Worm (Caenorhabditis elegans): ENCODE measurements around the gene C45G9.4.

C45G9.4 gene

DNA sequence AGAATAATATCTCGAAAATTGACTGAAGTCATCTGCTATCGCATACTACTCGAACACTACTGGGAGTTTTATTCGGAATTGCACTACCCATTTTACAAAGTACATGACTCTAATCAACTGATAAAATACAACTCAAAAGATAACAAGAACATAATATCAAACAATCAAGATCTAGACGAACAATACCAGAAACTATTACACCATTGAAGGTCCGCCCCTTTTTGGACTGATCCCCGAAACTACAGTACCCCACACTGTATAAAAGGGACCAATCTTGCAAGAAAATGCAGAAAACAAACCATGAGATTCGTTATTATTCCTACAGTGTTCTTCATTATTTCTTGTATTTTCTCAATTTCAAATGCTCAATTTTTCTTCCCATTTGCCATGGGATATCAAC, 32.0 kb downstream of the C45G9.4 start, which contains the start of gene F54D8.10:
F54D8.10 (plus strand) TSS at position 301 of the 400 bp plus-strand sequence.
- TF ChIP-seq lin-39 (tag; optimal IDR thresholded peaks at IDR 0.05) = no peak
- TF ChIP-seq nhr-10 (tag; optimal IDR thresholded peaks at IDR 0.05) = no peak
- TF ChIP-seq blmp-1 (tag; optimal IDR thresholded peaks at IDR 0.05; ENCODE audit: insufficient read depth) = no peak
- no peak for TF ChIP-seq nhr-12 (tag; optimal IDR thresholded peaks at IDR 0.05)
- no peak for TF ChIP-seq ZK546.5 (tag; optimal IDR thresholded peaks at IDR 0.05)
- no peak for TF ChIP-seq sma-9 (GFP tag; optimal IDR thresholded peaks at IDR 0.05)
- TF ChIP-seq sma-9 (tag; optimal IDR thresholded peaks at IDR 0.05) = no peak
- TF ChIP-seq sma-3 (GFP tag; optimal IDR thresholded peaks at IDR 0.05) = no peak
- no peak for TF ChIP-seq nhr-11 (tag; optimal IDR thresholded peaks at IDR 0.05)
- TF ChIP-seq ztf-11 (tag; optimal IDR thresholded peaks at IDR 0.05) = no peak
- TF ChIP-seq fos-1 (tag; optimal IDR thresholded peaks at IDR 0.05) = no peak
- no peak for TF ChIP-seq ama-1 (optimal IDR thresholded peaks at IDR 0.05)
- no peak for TF ChIP-seq mdl-1 (tag; optimal IDR thresholded peaks at IDR 0.05)
- no peak for TF ChIP-seq lsy-2 (tag; optimal IDR thresholded peaks at IDR 0.05)
- no peak for TF ChIP-seq aly-2 (tag; optimal IDR thresholded peaks at IDR 0.05)
- TF ChIP-seq nhr-21 (tag; optimal IDR thresholded peaks at IDR 0.05) = no peak

DNA sequence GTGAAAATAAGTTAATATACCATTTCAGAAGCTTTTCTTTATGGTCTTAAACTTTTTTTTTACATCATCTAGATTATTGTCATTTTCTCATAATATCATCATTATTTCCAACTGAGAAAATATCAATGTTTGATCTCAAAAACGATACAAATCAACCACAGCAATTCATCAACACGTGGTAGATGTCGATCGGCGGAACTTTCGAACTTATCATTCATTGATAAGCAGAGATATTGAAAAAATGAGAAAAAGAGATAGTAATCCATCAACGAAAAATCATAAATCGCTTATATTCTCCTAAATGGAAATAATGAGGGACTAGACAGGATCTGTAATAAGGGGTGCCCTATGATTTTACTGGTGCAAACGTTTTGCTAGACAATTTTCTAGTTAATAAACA, 34.2 kb downstream of the C45G9.4 start:
- TF ChIP-seq nhr-6 (tag; optimal IDR thresholded peaks at IDR 0.05) = no peak
- TF ChIP-seq mab-5 (tag; optimal IDR thresholded peaks at IDR 0.05) = no peak
- no peak for TF ChIP-seq ztf-4 (tag; optimal IDR thresholded peaks at IDR 0.05)
- TF ChIP-seq crh-2 (tag; optimal IDR thresholded peaks at IDR 0.05) = peak; percentile 5
- TF ChIP-seq unc-62 (GFP tag; optimal IDR thresholded peaks at IDR 0.05) = no peak
- no peak for TF ChIP-seq ztf-1 (GFP tag; conservative IDR thresholded peaks at IDR 0.05)
- TF ChIP-seq nhr-25 (tag; optimal IDR thresholded peaks at IDR 0.05) = no peak
- TF ChIP-seq R02D3.7 (tag; optimal IDR thresholded peaks at IDR 0.05) = no peak
- TF ChIP-seq lsy-2 (tag; optimal IDR thresholded peaks at IDR 0.05) = peak in 1 of 2 experiments; percentile 1
- no peak for TF ChIP-seq ZK546.5 (tag; optimal IDR thresholded peaks at IDR 0.05)
- TF ChIP-seq sma-3 (GFP tag; optimal IDR thresholded peaks at IDR 0.05) = no peak
- TF ChIP-seq mbf-1 (tag; optimal IDR thresholded peaks at IDR 0.05) = no peak
- no peak for TF ChIP-seq lin-39 (tag; optimal IDR thresholded peaks at IDR 0.05)
- no peak for TF ChIP-seq Y55F3AM.14 (GFP tag; optimal IDR thresholded peaks at IDR 0.05)
- no peak for TF ChIP-seq aly-2 (tag; optimal IDR thresholded peaks at IDR 0.05)
- no peak for TF ChIP-seq alr-1 (tag; optimal IDR thresholded peaks at IDR 0.05)
- TF ChIP-seq blmp-1 (tag; optimal IDR thresholded peaks at IDR 0.05; ENCODE audit: insufficient read depth) = peak; percentile 46
- TF ChIP-seq nhr-23 (tag; optimal IDR thresholded peaks at IDR 0.05) = no peak
- no peak for TF ChIP-seq sem-4 (tag; optimal IDR thresholded peaks at IDR 0.05)
- TF ChIP-seq nhr-11 (tag; optimal IDR thresholded peaks at IDR 0.05) = no peak
- peak; percentile 17 for TF ChIP-seq fos-1 (tag; optimal IDR thresholded peaks at IDR 0.05)
- peak; percentile 82 for TF ChIP-seq nhr-21 (tag; optimal IDR thresholded peaks at IDR 0.05)
- no peak for TF ChIP-seq lin-11 (tag; optimal IDR thresholded peaks at IDR 0.05)
- no peak for TF ChIP-seq ceh-82 (tag; optimal IDR thresholded peaks at IDR 0.05)
- peak; percentile 94 for TF ChIP-seq sma-9 (GFP tag; optimal IDR thresholded peaks at IDR 0.05)
- TF ChIP-seq sma-9 (tag; optimal IDR thresholded peaks at IDR 0.05) = no peak
- TF ChIP-seq dmd-4 (tag; optimal IDR thresholded peaks at IDR 0.05) = no peak
- no peak for TF ChIP-seq unc-55 (GFP tag; optimal IDR thresholded peaks at IDR 0.05)
- peak in 1 of 2 experiments; percentile 33 for TF ChIP-seq mdl-1 (tag; optimal IDR thresholded peaks at IDR 0.05)
- no peak for TF ChIP-seq snpc-4 (tag; optimal IDR thresholded peaks at IDR 0.05)
- TF ChIP-seq peb-1 (tag; optimal IDR thresholded peaks at IDR 0.05) = no peak
- TF ChIP-seq ceh-16 (tag; optimal IDR thresholded peaks at IDR 0.05) = no peak
- no peak for TF ChIP-seq nhr-77 (tag; optimal IDR thresholded peaks at IDR 0.05)

DNA sequence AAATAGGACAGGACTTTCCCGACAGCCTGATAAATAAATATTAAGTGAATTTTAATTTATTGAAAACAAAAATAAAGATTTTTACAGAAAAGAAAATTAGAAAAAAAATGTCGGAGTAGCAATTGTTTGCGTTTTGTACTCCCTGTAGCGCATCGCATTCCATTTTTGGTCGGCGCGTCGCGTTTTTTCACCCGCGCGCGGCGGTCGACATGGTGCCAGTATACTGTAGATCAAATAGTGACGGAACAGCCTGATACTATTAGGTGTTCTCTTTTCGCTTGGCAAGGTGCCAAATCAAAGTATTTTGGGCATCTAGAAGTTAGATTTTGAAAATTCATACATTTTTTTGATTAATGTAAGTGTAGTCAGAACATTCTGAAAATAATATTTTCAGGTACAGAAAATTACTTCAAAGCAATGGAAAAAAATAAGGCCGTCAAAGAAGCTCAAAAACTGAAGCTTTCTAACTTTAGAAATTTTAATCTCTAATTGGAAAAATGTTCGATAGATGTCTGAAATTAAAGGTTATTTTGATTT, 36.3 kb downstream of the C45G9.4 start:
- no peak for TF ChIP-seq lsy-2 (tag; optimal IDR thresholded peaks at IDR 0.05)
- TF ChIP-seq snpc-4 (tag; optimal IDR thresholded peaks at IDR 0.05) = no peak
- no peak for TF ChIP-seq nhr-77 (tag; optimal IDR thresholded peaks at IDR 0.05)
- TF ChIP-seq ztf-11 (tag; optimal IDR thresholded peaks at IDR 0.05) = no peak
- no peak for TF ChIP-seq egl-27 (tag; optimal IDR thresholded peaks at IDR 0.05)

DNA sequence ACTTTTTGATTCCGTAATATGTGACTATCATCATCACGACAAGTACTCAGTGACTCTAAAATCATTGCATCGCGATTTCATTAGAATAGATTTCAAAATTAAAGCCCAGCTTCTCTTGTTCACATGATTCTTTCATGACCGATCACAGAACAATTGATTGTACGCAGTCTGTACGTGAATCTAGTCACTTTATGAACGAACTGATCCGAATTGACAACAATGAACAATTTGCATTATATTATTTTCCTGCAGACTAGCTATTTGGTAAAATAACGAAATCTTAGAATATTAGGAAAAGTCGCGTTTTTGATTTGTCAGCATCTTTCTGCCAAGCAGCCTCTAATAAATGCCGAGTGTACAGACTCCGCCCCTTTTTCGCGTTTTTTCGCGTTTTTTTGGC, 37.0 kb downstream of the C45G9.4 start:
- TF ChIP-seq nhr-6 (tag; optimal IDR thresholded peaks at IDR 0.05) (no peak), ztf-11 (tag; optimal IDR thresholded peaks at IDR 0.05) (no peak), aly-2 (tag; optimal IDR thresholded peaks at IDR 0.05) (no peak), R02D3.7 (tag; optimal IDR thresholded peaks at IDR 0.05) (no peak), F13H6.1 (tag; optimal IDR thresholded peaks at IDR 0.05) (no peak), lin-11 (tag; optimal IDR thresholded peaks at IDR 0.05) (no peak), nhr-10 (tag; optimal IDR thresholded peaks at IDR 0.05) (no peak), nhr-129 (tag; optimal IDR thresholded peaks at IDR 0.05) (no peak), sem-4 (tag; optimal IDR thresholded peaks at IDR 0.05) (no peak), ceh-82 (tag; optimal IDR thresholded peaks at IDR 0.05) (no peak), lsy-2 (tag; optimal IDR thresholded peaks at IDR 0.05) (no peak), gmeb-1 (tag; optimal IDR thresholded peaks at IDR 0.05) (no peak)
